Fruit fly (Drosophila melanogaster) whole organism, embryonic: ENCODE measurements around the gene mgr.

ENCODE experiments used
- CG11504 ChIP-seq: fragments of 200-800 bp; sonication (Bioruptor generic); optimal IDR thresholded peaks from 3 replicates; lab custom pipeline; 2019; ENCODE audit warnings: missing biosample characterization, mild to moderate bottlenecking, missing genetic modification characterization, moderate library complexity
- CG17612 ChIP-seq: fragments of 200-800 bp; sonication (Bioruptor generic); IDR thresholded peaks from 2 replicates; pipeline ENCODE4 v1.3.6; 2022; ENCODE audit warnings: missing biosample characterization, missing genetic modification characterization
- CG32532 ChIP-seq: fragments of 200-800 bp; sonication (Bioruptor generic); IDR thresholded peaks from 2 replicates; pipeline ENCODE4 v1.3.6; 2022; ENCODE audit warnings: missing biosample characterization, missing genetic modification characterization
- CG42726 ChIP-seq: fragments of 200-800 bp; sonication (Bioruptor generic); IDR thresholded peaks from 2 replicates; pipeline ENCODE4 v1.3.6; 2022; ENCODE audit warnings: missing biosample characterization, missing genetic modification characterization; ENCODE audit not compliant: partially characterized antibody
- Gug ChIP-seq: fragments of 200-800 bp; sonication (Bioruptor generic); IDR thresholded peaks from 4 replicates; pipeline ENCODE4 v1.3.6; 2022; ENCODE audit warnings: missing biosample characterization, missing genetic modification characterization
- MTF-1 ChIP-seq: fragments of 200-800 bp; sonication (Bioruptor generic); optimal IDR thresholded peaks from 2 replicates; lab custom pipeline; 2018; ENCODE audit warnings: missing biosample characterization, mild to moderate bottlenecking, missing genetic modification characterization, borderline replicate concordance
- al ChIP-seq: fragments of 200-800 bp; sonication (Bioruptor generic); IDR thresholded peaks from 2 replicates; pipeline ENCODE4 v1.3.6; 2022; ENCODE audit warnings: missing biosample characterization, missing genetic modification characterization
- stwl ChIP-seq: fragments of 200-800 bp; sonication (Bioruptor generic); optimal IDR thresholded peaks from 3 replicates; lab custom pipeline; 2018; ENCODE audit warnings: missing biosample characterization, mild to moderate bottlenecking, missing genetic modification characterization, moderate library complexity

dm6 chr3R:11429814-11430213, 20.1 kb upstream of the mgr start, which contains the start of gene Dtd:
- no peak for TF ChIP-seq CG17612
- TF ChIP-seq stwl (tag; lab: Kevin White, UChicago): no peak
- no peak for TF ChIP-seq CG42726 (GFP tag; lab: Robert Waterston, UW)
- TF ChIP-seq Gug (GFP tag; lab: Robert Waterston, UW): no peak
- TF ChIP-seq al (GFP tag; lab: Robert Waterston, UW): no peak
- TF ChIP-seq CG32532 (GFP tag; lab: Robert Waterston, UW): no peak
- no peak for TF ChIP-seq MTF-1 (GFP tag; lab: Kevin White, UChicago)
- TF ChIP-seq CG11504 (tag; lab: Kevin White, UChicago): no peak
